Fruit fly (Drosophila melanogaster): Measurements from ENCODE around the gene CG43638.

- TF ChIP-seq CG8478 (optimal IDR thresholded peaks at IDR 0.05) (no peak), CTCF (optimal IDR thresholded peaks at IDR 0.05) (no peak)
Observed at dm6 chr3L:12082521-12082841, 38.1 kb downstream of the CG43638 start.
